Fruit fly (Drosophila melanogaster) whole organism, wandering third instar larva: ENCODE results near the gene YL-1.

Experiments used
- Abd-B ChIP-seq: fragments of >200 bp; optimal IDR thresholded peaks from 2 replicates; lab custom pipeline; 2017; ENCODE audit warnings: missing biosample characterization, missing genetic modification characterization
- CG32264 ChIP-seq: fragments of 200-800 bp; sonication (Bioruptor generic); optimal IDR thresholded peaks from 2 replicates; lab custom pipeline; 2016; ENCODE audit warnings: missing biosample characterization, missing genetic modification characterization
- CG9705 ChIP-seq: fragments of 200-800 bp; sonication (Bioruptor generic); optimal IDR thresholded peaks from 2 replicates; lab custom pipeline; 2018; ENCODE audit warnings: missing biosample characterization, mild to moderate bottlenecking, missing genetic modification characterization
- CrebA ChIP-seq: fragments of 200-800 bp; sonication (Bioruptor generic); optimal IDR thresholded peaks from 2 replicates; lab custom pipeline; 2016; ENCODE audit warnings: missing biosample characterization, mild to moderate bottlenecking, missing genetic modification characterization, borderline replicate concordance
- Dfd ChIP-seq: fragments of >200 bp; optimal IDR thresholded peaks from 2 replicates; lab custom pipeline; 2017; ENCODE audit warnings: missing biosample characterization, missing genetic modification characterization
- Dif ChIP-seq: fragments of 200-275, 200-300 bp; sonication (Bioruptor generic); optimal IDR thresholded peaks from 2 replicates; lab custom pipeline; 2018; ENCODE audit warnings: missing biosample characterization, missing genetic modification characterization; ENCODE audit not compliant: partially characterized antibody
- HLH106 ChIP-seq: fragments of 200-800 bp; optimal IDR thresholded peaks from 3 replicates; lab custom pipeline; 2019; ENCODE audit warnings: missing biosample characterization, mild to moderate bottlenecking, missing genetic modification characterization, moderate library complexity
- Hnf4 ChIP-seq: fragments of 200-800 bp; sonication (Bioruptor generic); optimal IDR thresholded peaks from 2 replicates; lab custom pipeline; 2016; ENCODE audit warnings: missing biosample characterization, mild to moderate bottlenecking, missing genetic modification characterization
- Hr78 ChIP-seq: fragments of >200 bp; optimal IDR thresholded peaks from 2 replicates; lab custom pipeline; 2017; ENCODE audit warnings: missing biosample characterization, missing genetic modification characterization
- Hr83 ChIP-seq: fragments of 200-300 bp; sonication (Bioruptor generic); optimal IDR thresholded peaks from 2 replicates; lab custom pipeline; 2016; ENCODE audit warnings: missing biosample characterization, mild to moderate bottlenecking, missing genetic modification characterization, moderate library complexity; ENCODE audit not compliant: poor library complexity, severe bottlenecking
- Jra ChIP-seq: sonication (Bioruptor generic); optimal IDR thresholded peaks from 2 replicates; lab custom pipeline; 2016; ENCODE audit warnings: missing biosample characterization, missing genetic modification characterization
- Mio ChIP-seq: sonication (Bioruptor generic); optimal IDR thresholded peaks from 2 replicates; lab custom pipeline; 2016; ENCODE audit warnings: missing biosample characterization, missing genetic modification characterization
- N ChIP-seq: fragments of >200 bp; optimal IDR thresholded peaks from 2 replicates; lab custom pipeline; 2018; ENCODE audit warnings: missing biosample characterization, missing external identifiers, missing genetic modification characterization
- OdsH ChIP-seq: fragments of 200-800 bp; sonication (Bioruptor generic); optimal IDR thresholded peaks from 2 replicates; lab custom pipeline; 2016; ENCODE audit warnings: missing biosample characterization, mild to moderate bottlenecking, missing genetic modification characterization
- Sp1 ChIP-seq: fragments of 200-800 bp; sonication (Bioruptor generic); optimal IDR thresholded peaks from 3 replicates; lab custom pipeline; 2019; ENCODE audit warnings: missing biosample characterization, mild to moderate bottlenecking, missing genetic modification characterization, moderate library complexity
- Vsx2 ChIP-seq: fragments of 200-300, 225-300 bp; sonication (Bioruptor generic); optimal IDR thresholded peaks from 2 replicates; lab custom pipeline; 2018; ENCODE audit warnings: missing biosample characterization, missing genetic modification characterization; ENCODE audit not compliant: partially characterized antibody
- br ChIP-seq: fragments of 200-800 bp; sonication (Bioruptor generic); optimal IDR thresholded peaks from 2 replicates; lab custom pipeline; 2016; ENCODE audit warnings: missing biosample characterization, missing genetic modification characterization
- brk ChIP-seq: fragments of 200-800 bp; sonication (Bioruptor generic); optimal IDR thresholded peaks from 2 replicates; lab custom pipeline; 2016; ENCODE audit warnings: missing biosample characterization, mild to moderate bottlenecking, missing genetic modification characterization
- dl ChIP-seq, 2 experiments: fragments of 175-275, 200-275 bp in 1 of 2; fragments of 200-275 bp in 1 of 2; sonication (Bioruptor generic); optimal IDR thresholded peaks; lab custom pipeline; 2018; ENCODE audit warnings: mild to moderate bottlenecking in 2 of 2, missing biosample characterization in 2 of 2, missing genetic modification characterization in 2 of 2, moderate library complexity in 2 of 2; ENCODE audit not compliant: partially characterized antibody in 2 of 2, insufficient read depth in 1 of 2
- ey ChIP-seq: fragments of 200-800 bp; sonication (Bioruptor generic); optimal IDR thresholded peaks from 2 replicates; lab custom pipeline; 2016; ENCODE audit warnings: missing biosample characterization, missing genetic modification characterization
- foxo ChIP-seq, 2 experiments: fragments of 200-800 bp; sonication (Bioruptor generic); optimal IDR thresholded peaks; 2 replicates in 1 of 2; 3 replicates in 1 of 2; lab custom pipeline; 2016 to 2017; ENCODE audit warnings: missing biosample characterization in 2 of 2, missing genetic modification characterization in 2 of 2
- fru ChIP-seq: fragments of 200-800 bp; sonication (Bioruptor generic); optimal IDR thresholded peaks from 3 replicates; lab custom pipeline; 2016; ENCODE audit warnings: missing biosample characterization, mild to moderate bottlenecking, missing genetic modification characterization
- h ChIP-seq: fragments of 200-800 bp; sonication (Bioruptor generic); optimal IDR thresholded peaks from 3 replicates; lab custom pipeline; 2016; ENCODE audit warnings: missing biosample characterization, mild to moderate bottlenecking, missing genetic modification characterization
- jim ChIP-seq: fragments of 175-275, 200-325 bp; sonication (Bioruptor generic); optimal IDR thresholded peaks from 2 replicates; lab custom pipeline; 2016; ENCODE audit warnings: missing biosample characterization, mild to moderate bottlenecking, missing genetic modification characterization
- lola ChIP-seq: fragments of >200 bp; optimal IDR thresholded peaks from 2 replicates; lab custom pipeline; 2017; ENCODE audit warnings: missing biosample characterization, missing genetic modification characterization
- psq ChIP-seq: fragments of 200-800 bp; sonication (Bioruptor generic); optimal IDR thresholded peaks from 3 replicates; lab custom pipeline; 2017; ENCODE audit warnings: missing biosample characterization, mild to moderate bottlenecking, missing genetic modification characterization, moderate library complexity
- rgr ChIP-seq: fragments of 200-800 bp; sonication (Bioruptor generic); optimal IDR thresholded peaks from 3 replicates; lab custom pipeline; 2016; ENCODE audit warnings: missing biosample characterization, mild to moderate bottlenecking, missing genetic modification characterization
- sage ChIP-seq: fragments of 200-800 bp; sonication (Bioruptor generic); optimal IDR thresholded peaks from 2 replicates; lab custom pipeline; 2016; ENCODE audit warnings: missing biosample characterization, mild to moderate bottlenecking, missing genetic modification characterization
- woc ChIP-seq: sonication (Bioruptor generic); optimal IDR thresholded peaks from 2 replicates; lab custom pipeline; 2016; ENCODE audit warnings: missing biosample characterization, mild to moderate bottlenecking, missing genetic modification characterization

Gene YL-1

dm6 chr2L:10972224-10972623 is 2.0 kb downstream of the YL-1 start, which contains the start of gene CG16743 (continued):
- no peak for TF ChIP-seq Hr83 (GFP tag; lab: Kevin White, UChicago)
- peak; percentile 54 for TF ChIP-seq psq (GFP tag; lab: Kevin White, UChicago)
- TF ChIP-seq dl (GFP tag; optimal IDR thresholded peaks at IDR 0.05; lab: Kevin White, UChicago; ENCODE audit: insufficient read depth in 1 of 2, partially characterized antibody in 2 of 2) = no peak
- no peak for TF ChIP-seq Vsx2 (GFP tag; lab: Kevin White, UChicago)

dm6 chr2L:10974638-10975037 is 4.4 kb downstream of the YL-1 start:
- TF ChIP-seq foxo (GFP tag; optimal IDR thresholded peaks at IDR 0.05; lab: Kevin White, UChicago) = no peak

dm6 chr2L:10975193-10975592 is 5.0 kb downstream of the YL-1 start, which contains the start of gene abo:
Gene abo, minus strand, starts transcription at chr2L:10975293.
- TF ChIP-seq CG32264 (GFP tag; lab: Kevin White, UChicago) (no peak), Hnf4 (no peak), HLH106 (tag; lab: Kevin White, UChicago) (no peak), Jra (GFP tag; lab: Kevin White, UChicago) (no peak), Dif (no peak), Vsx2 (GFP tag; lab: Kevin White, UChicago) (no peak), CrebA (no peak), br (no peak), woc (GFP tag; lab: Kevin White, UChicago) (no peak), Sp1 (GFP tag; lab: Kevin White, UChicago) (no peak)
- TF ChIP-seq, all 38 proteins: peak for 0

- TF ChIP-seq CrebA (no peak), Dfd (GFP tag; lab: Kevin White, UChicago) (no peak), Mio (GFP tag; lab: Kevin White, UChicago) (no peak), Abd-B (GFP tag; lab: Kevin White, UChicago) (no peak), h (GFP tag; lab: Kevin White, UChicago) (no peak), Hr78 (GFP tag; lab: Kevin White, UChicago) (no peak), brk (no peak), fru (GFP tag; lab: Kevin White, UChicago) (no peak), CG9705 (GFP tag; lab: Kevin White, UChicago) (no peak), Dif (no peak), jim (GFP tag; lab: Kevin White, UChicago) (no peak), rgr (no peak), ey (GFP tag; lab: Kevin White, UChicago) (no peak), OdsH (GFP tag; lab: Kevin White, UChicago) (no peak), lola (GFP tag; lab: Kevin White, UChicago) (no peak)
Measured at dm6 chr2L:10976046-10976863, 6.0 kb downstream of the YL-1 start, which contains the start of the genes ATPsynG and SCAR. Gene ATPsynG, minus strand, starts transcription at chr2L:10976399. Gene SCAR, plus strand, starts transcription at chr2L:10976772.

dm6 chr2L:10976864-10977586 is 6.8 kb downstream of the YL-1 start:
- TF ChIP-seq Dif (no peak), ey (GFP tag; lab: Kevin White, UChicago) (no peak), sage (GFP tag; lab: Kevin White, UChicago) (no peak), brk (no peak), br (no peak), N (no peak), Hr83 (GFP tag; lab: Kevin White, UChicago) (no peak), OdsH (GFP tag; lab: Kevin White, UChicago) (no peak), lola (GFP tag; lab: Kevin White, UChicago) (no peak), Vsx2 (GFP tag; lab: Kevin White, UChicago) (no peak)
